Fruit fly (Drosophila melanogaster) whole organism: Measurements from ENCODE around the gene smp-30.

Experiments used
- CG8478 ChIP-seq: fragments of >200 bp; optimal IDR thresholded peaks from 2 replicates; lab custom pipeline; 2018; ENCODE audit warnings: inconsistent platforms
- Dll ChIP-seq: fragments of >200 bp; optimal IDR thresholded peaks from 2 replicates; lab custom pipeline; 2017
- EcR ChIP-seq, 2 experiments: fragments of >200 bp; optimal IDR thresholded peaks; 2 replicates each; lab custom pipeline; 2017; ENCODE audit warnings: missing biosample characterization in 2 of 2, missing genetic modification characterization in 2 of 2, missing genetic modification reagents in 2 of 2
- pan ChIP-seq: fragments of >200 bp; optimal IDR thresholded peaks from 2 replicates; lab custom pipeline; 2017
- psq ChIP-seq: fragments of >200 bp; optimal IDR thresholded peaks from 2 replicates; lab custom pipeline; 2017
- usp ChIP-seq: fragments of >200 bp; optimal IDR thresholded peaks from 2 replicates; lab custom pipeline; 2017; ENCODE audit warnings: missing biosample characterization, missing genetic modification characterization, mixed read lengths

DNA sequence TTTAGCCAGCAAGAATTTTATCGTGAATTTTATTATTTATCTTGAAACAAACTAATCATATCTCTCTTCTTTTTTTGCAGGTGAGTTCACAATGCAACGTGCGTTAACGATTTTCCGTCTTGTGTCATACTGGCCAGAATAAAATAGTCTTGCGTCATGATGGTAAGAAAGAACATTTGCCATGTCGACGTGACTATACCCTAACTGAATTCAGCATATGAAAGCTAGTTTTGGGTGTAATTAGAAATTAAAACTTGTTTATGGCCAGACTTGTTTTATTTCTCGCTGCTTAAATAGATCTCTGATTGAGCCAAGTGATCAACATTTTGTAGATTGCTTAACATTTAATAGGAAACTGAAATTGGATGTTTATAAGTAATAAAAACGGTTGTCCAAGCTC lies 13.1 kb upstream of the smp-30 start:
- TF ChIP-seq psq (lab: Kevin White, UChicago) (no peak), EcR (GFP tag; optimal IDR thresholded peaks at IDR 0.05; lab: Kevin White, UChicago) (no peak), usp (GFP tag; lab: Kevin White, UChicago) (no peak), Dll (no peak), CG8478 (no peak), pan (no peak)
